Worm (Caenorhabditis elegans): Measurements from ENCODE around the gene pgp-10.

DNA sequence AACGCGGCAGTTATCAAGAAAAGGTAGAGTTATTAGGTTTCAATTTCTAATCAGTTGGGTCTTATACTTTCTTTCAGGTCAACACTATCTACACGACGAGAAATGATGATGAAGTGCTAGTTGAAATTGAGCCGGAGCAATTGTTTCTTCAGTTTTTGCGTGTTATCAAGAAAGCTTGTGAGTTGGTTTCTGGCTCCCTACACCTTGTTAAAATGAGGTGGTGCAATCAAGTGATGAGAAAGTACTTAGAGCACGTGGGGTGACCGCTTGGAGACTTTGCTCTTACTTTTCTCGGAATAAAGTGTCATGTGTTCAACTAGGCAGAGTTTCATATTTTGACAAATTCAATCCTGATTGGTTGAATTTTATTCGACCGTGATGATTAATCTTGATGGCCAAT is 41.6 kb downstream of the pgp-10 start:
- no peak for TF ChIP-seq tbx-8 (GFP tag; optimal IDR thresholded peaks at IDR 0.05)
- TF ChIP-seq pha-4 (tag; optimal IDR thresholded peaks at IDR 0.05) = no peak
- TF ChIP-seq lin-13 (tag; optimal IDR thresholded peaks at IDR 0.05) = no peak
